Fruit fly (Drosophila melanogaster) whole organism, pupa: ENCODE measurements around the gene CG3719.
A peak's percentile ranks its signal among the peaks of the same experiment; 100 is the strongest.

Experiments used
- CG10348 ChIP-seq: fragments of 200-800 bp; sonication (Bioruptor generic); IDR thresholded peaks from 2 replicates; pipeline ENCODE4 v1.3.6; 2022; ENCODE audit warnings: missing biosample characterization, missing genetic modification characterization
- CG12605 ChIP-seq: fragments of 200-800 bp; sonication (Bioruptor generic); IDR thresholded peaks from 2 replicates; pipeline ENCODE4 v1.3.6; 2022; ENCODE audit warnings: missing biosample characterization, missing genetic modification characterization
- CG13204 ChIP-seq: fragments of 200-800 bp; sonication (Bioruptor generic); optimal IDR thresholded peaks from 2 replicates; lab custom pipeline; 2018; ENCODE audit warnings: missing biosample characterization, mild to moderate bottlenecking, missing genetic modification characterization, moderate library complexity
- CG14655 ChIP-seq: fragments of 200-800 bp; sonication (Bioruptor generic); optimal IDR thresholded peaks from 3 replicates; lab custom pipeline; 2017; ENCODE audit warnings: mild to moderate bottlenecking, missing biosample characterization, missing genetic modification reagents, missing genetic modification characterization
- CG15710 ChIP-seq: fragments of 200-800 bp; sonication (Bioruptor generic); optimal IDR thresholded peaks from 2 replicates; lab custom pipeline; 2018; ENCODE audit warnings: missing biosample characterization, mild to moderate bottlenecking, missing genetic modification characterization, moderate library complexity
- CG17806 ChIP-seq: fragments of 200-800 bp; sonication (Bioruptor generic); optimal IDR thresholded peaks from 2 replicates; lab custom pipeline; 2018; ENCODE audit warnings: missing biosample characterization, mild to moderate bottlenecking, missing genetic modification characterization, moderate library complexity
- CG32121 ChIP-seq: fragments of 200-800 bp; sonication (Bioruptor generic); IDR thresholded peaks from 2 replicates; pipeline ENCODE4 v1.3.6; 2022; ENCODE audit warnings: missing biosample characterization, missing genetic modification characterization
- CG34367 ChIP-seq: fragments of 200-800 bp; sonication (Bioruptor generic); optimal IDR thresholded peaks from 2 replicates; lab custom pipeline; 2018; ENCODE audit warnings: missing biosample characterization, mild to moderate bottlenecking, missing genetic modification characterization
- CG4496 ChIP-seq: fragments of 200-800 bp; sonication (Bioruptor generic); IDR thresholded peaks from 3 replicates; pipeline ENCODE4 v1.3.6; 2022; ENCODE audit warnings: missing biosample characterization, missing genetic modification characterization
- CG8159 ChIP-seq: fragments of 200-800 bp; sonication (Bioruptor generic); optimal IDR thresholded peaks from 3 replicates; lab custom pipeline; 2018; ENCODE audit warnings: missing biosample characterization, mild to moderate bottlenecking, missing genetic modification characterization, moderate library complexity
- CG8301 ChIP-seq: fragments of 200-800 bp; sonication (Bioruptor generic); optimal IDR thresholded peaks from 2 replicates; lab custom pipeline; 2018; ENCODE audit warnings: missing biosample characterization, mild to moderate bottlenecking, missing genetic modification characterization
- CG9948 ChIP-seq: fragments of 200-800 bp; sonication (Bioruptor generic); optimal IDR thresholded peaks from 2 replicates; lab custom pipeline; 2018; ENCODE audit warnings: missing biosample characterization, mild to moderate bottlenecking, missing genetic modification characterization, moderate library complexity
- D1 ChIP-seq: fragments of 200-800 bp; sonication (Bioruptor generic); optimal IDR thresholded peaks from 2 replicates; lab custom pipeline; 2018; ENCODE audit warnings: missing biosample characterization, mild to moderate bottlenecking, missing genetic modification characterization, moderate library complexity
- EcR ChIP-seq: fragments of 200-800 bp; sonication (Bioruptor generic); optimal IDR thresholded peaks from 3 replicates; lab custom pipeline; 2019; ENCODE audit warnings: missing biosample characterization, missing genetic modification characterization, mild to moderate bottlenecking, moderate library complexity, missing genetic modification reagents
- Ets98B ChIP-seq: fragments of 200-800 bp; sonication (Bioruptor generic); IDR thresholded peaks from 2 replicates; pipeline ENCODE4 v1.3.6; 2022; ENCODE audit warnings: missing biosample characterization, missing genetic modification characterization
- Pif1A ChIP-seq: fragments of 200-800 bp; sonication (Bioruptor generic); optimal IDR thresholded peaks from 3 replicates; lab custom pipeline; 2016; ENCODE audit warnings: missing biosample characterization, missing genetic modification characterization
- Pif1B ChIP-seq: fragments of 200-800 bp; sonication (Bioruptor generic); optimal IDR thresholded peaks from 3 replicates; lab custom pipeline; 2016; ENCODE audit warnings: missing biosample characterization, missing genetic modification characterization
- Snoo ChIP-seq: fragments of 200-800 bp; sonication (Bioruptor generic); optimal IDR thresholded peaks from 3 replicates; lab custom pipeline; 2017; ENCODE audit warnings: missing biosample characterization, mild to moderate bottlenecking, missing genetic modification characterization, inconsistent platforms
- fd96Ca ChIP-seq: fragments of 200-800 bp; sonication (Bioruptor generic); IDR thresholded peaks from 3 replicates; pipeline ENCODE4 v1.3.6; 2022; ENCODE audit warnings: missing biosample characterization, missing genetic modification characterization
- gl ChIP-seq: fragments of 200-800 bp; sonication (Bioruptor generic); optimal IDR thresholded peaks from 2 replicates; lab custom pipeline; 2018; ENCODE audit warnings: missing biosample characterization, mild to moderate bottlenecking, missing genetic modification characterization
- rn ChIP-seq: fragments of 200-800 bp; sonication (Bioruptor generic); IDR thresholded peaks from 2 replicates; pipeline ENCODE4 v1.3.6; 2022; ENCODE audit warnings: missing biosample characterization, missing genetic modification characterization

Gene CG3719

dm6 chrX:1379692-1380349 lies 459 bp downstream of the CG3719 start:
- TF ChIP-seq CG8159 (tag; lab: Kevin White, UChicago) (no peak), CG9948 (no peak), CG12605 (GFP tag; lab: Robert Waterston, UW) (no peak), EcR (GFP tag; lab: Kevin White, UChicago) (no peak), Snoo (tag; lab: Kevin White, UChicago) (no peak), CG32121 (GFP tag; lab: Robert Waterston, UW) (no peak), CG10348 (GFP tag; lab: Robert Waterston, UW) (no peak), CG8301 (tag; lab: Kevin White, UChicago) (no peak), Pif1B (GFP tag; lab: Kevin White, UChicago) (no peak), D1 (tag; lab: Kevin White, UChicago) (no peak), CG14655 (no peak), rn (GFP tag; lab: Robert Waterston, UW) (no peak)

DNA sequence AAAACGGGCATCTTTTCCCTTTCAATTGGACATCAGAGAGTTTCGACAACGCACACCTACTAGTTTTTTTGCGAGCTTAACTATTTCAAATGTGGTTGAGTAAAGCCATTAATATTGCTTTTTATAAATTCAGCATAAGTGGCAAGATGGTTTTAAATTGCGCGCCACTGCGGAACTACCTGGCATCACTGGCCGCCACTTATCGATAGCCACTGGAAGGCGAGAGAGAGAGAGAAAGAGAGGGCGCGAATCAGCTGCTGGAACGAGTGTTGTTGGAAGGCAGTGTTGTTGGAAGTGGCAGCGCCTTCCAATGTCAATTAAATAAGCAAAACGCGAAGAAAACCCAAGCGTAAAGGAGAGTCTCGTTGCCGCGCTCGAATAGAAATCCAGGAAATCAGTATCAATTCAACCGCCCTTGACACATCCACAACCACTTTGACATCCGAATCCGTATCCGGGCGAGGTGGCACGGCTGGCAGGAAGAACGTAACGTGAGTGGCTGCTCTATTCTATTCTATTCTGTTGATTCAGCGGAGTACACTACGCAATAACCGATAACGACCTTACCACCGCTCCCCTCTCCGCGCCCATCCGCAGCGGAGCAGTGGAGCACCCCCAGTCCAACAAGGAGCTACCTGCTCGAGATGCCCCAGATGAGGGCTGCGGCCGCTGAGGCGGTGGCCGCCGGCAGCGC lies 4.9 kb downstream of the CG3719 start, which contains the start of gene AMPKalpha:
Gene AMPKalpha (plus strand): TSS at position 272 of the 694 bp plus-strand sequence.
- TF ChIP-seq EcR (GFP tag; lab: Kevin White, UChicago) (no peak), CG34367 (no peak), CG8301 (tag; lab: Kevin White, UChicago) (no peak), fd96Ca (GFP tag; lab: Robert Waterston, UW) (no peak), CG13204 (GFP tag; lab: Kevin White, UChicago) (no peak), rn (GFP tag; lab: Robert Waterston, UW) (no peak), CG32121 (GFP tag; lab: Robert Waterston, UW) (no peak), CG15710 (tag; lab: Kevin White, UChicago) (no peak), Pif1B (GFP tag; lab: Kevin White, UChicago) (no peak), Ets98B (GFP tag; lab: Robert Waterston, UW) (no peak), Pif1A (GFP tag; lab: Kevin White, UChicago) (no peak), CG17806 (tag; lab: Kevin White, UChicago) (no peak), CG4496 (GFP tag; lab: Robert Waterston, UW) (no peak), gl (tag; lab: Kevin White, UChicago) (no peak)
- TF ChIP-seq, all 21 proteins: peak for 0

- no peak for TF ChIP-seq CG8159 (tag; lab: Kevin White, UChicago)
- no peak for TF ChIP-seq CG34367
- no peak for TF ChIP-seq Pif1B (GFP tag; lab: Kevin White, UChicago)
Observed at dm6 chrX:1372667-1373066, 7.6 kb downstream of the CG3719 start.

- TF ChIP-seq Pif1B (GFP tag; lab: Kevin White, UChicago) (no peak), Pif1A (GFP tag; lab: Kevin White, UChicago) (no peak), CG17806 (tag; lab: Kevin White, UChicago) (peak; percentile 34), Ets98B (GFP tag; lab: Robert Waterston, UW) (peak; percentile 62), CG14655 (no peak), Snoo (tag; lab: Kevin White, UChicago) (peak; percentile 43), CG32121 (GFP tag; lab: Robert Waterston, UW) (peak; percentile 32; the same call in 1 of the 2 replicates), CG15710 (tag; lab: Kevin White, UChicago) (peak; percentile 29), CG4496 (GFP tag; lab: Robert Waterston, UW) (peak; percentile 79; the same call in 2 of the 3 replicates), CG10348 (GFP tag; lab: Robert Waterston, UW) (no peak), CG8159 (tag; lab: Kevin White, UChicago) (peak; percentile 24), D1 (tag; lab: Kevin White, UChicago) (no peak), gl (tag; lab: Kevin White, UChicago) (no peak), fd96Ca (GFP tag; lab: Robert Waterston, UW) (peak; percentile 38; the same call in 1 of the 3 replicates), CG8301 (tag; lab: Kevin White, UChicago) (peak; percentile 30), CG12605 (GFP tag; lab: Robert Waterston, UW) (peak; percentile 47), CG13204 (GFP tag; lab: Kevin White, UChicago) (no peak), rn (GFP tag; lab: Robert Waterston, UW) (no peak; the same call in 1 of the 2 replicates), EcR (GFP tag; lab: Kevin White, UChicago) (no peak), CG34367 (no peak), CG9948 (peak; percentile 12)
Observed at dm6 chrX:1370104-1370802, 10.0 kb downstream of the CG3719 start, which contains the start of gene ssx. Gene ssx (plus strand): TSS chrX:1370580.

dm6 chrX:1368949-1369348 lies 11.3 kb downstream of the CG3719 start, which contains the start of gene CG14770:
Gene CG14770 (plus strand): TSS chrX:1369249.
- TF ChIP-seq CG9948, result no peak
- no peak for TF ChIP-seq CG4496 (GFP tag; lab: Robert Waterston, UW)
- no peak for TF ChIP-seq Pif1A (GFP tag; lab: Kevin White, UChicago)
- TF ChIP-seq Ets98B (GFP tag; lab: Robert Waterston, UW), result no peak
- TF ChIP-seq CG12605 (GFP tag; lab: Robert Waterston, UW), result no peak
- TF ChIP-seq CG14655, result no peak
- no peak for TF ChIP-seq EcR (GFP tag; lab: Kevin White, UChicago)
- no peak for TF ChIP-seq D1 (tag; lab: Kevin White, UChicago)
- no peak for TF ChIP-seq CG8301 (tag; lab: Kevin White, UChicago)
- TF ChIP-seq CG34367, result no peak
- TF ChIP-seq CG15710 (tag; lab: Kevin White, UChicago), result no peak
- no peak for TF ChIP-seq fd96Ca (GFP tag; lab: Robert Waterston, UW)
- TF ChIP-seq gl (tag; lab: Kevin White, UChicago), result no peak
- TF ChIP-seq CG10348 (GFP tag; lab: Robert Waterston, UW), result no peak
- TF ChIP-seq Pif1B (GFP tag; lab: Kevin White, UChicago), result no peak
